Worm (Caenorhabditis elegans): ENCODE measurements around the gene ndab-2.

ndab-2 gene

ce11 chrIII:7212028-7212427 is 31.5 kb downstream of the ndab-2 start (continued):
- TF ChIP-seq ztf-11 (tag; optimal IDR thresholded peaks at IDR 0.05) (no peak), ceh-28 (tag; optimal IDR thresholded peaks at IDR 0.05) (no peak), Y75B8A.6 (GFP tag; IDR thresholded peaks at IDR 0.05) (no peak), hlh-30 (tag; optimal IDR thresholded peaks at IDR 0.05; ENCODE audit: insufficient read depth) (no peak), lin-39 (tag; optimal IDR thresholded peaks at IDR 0.05) (no peak), spr-1 (tag; optimal IDR thresholded peaks at IDR 0.05) (no peak), nhr-41 (GFP tag; IDR thresholded peaks at IDR 0.05) (no peak), jun-1 (tag; optimal IDR thresholded peaks at IDR 0.05) (no peak), F26F4.8 (GFP tag; conservative IDR thresholded peaks at IDR 0.05) (no peak), nhr-42 (GFP tag; IDR thresholded peaks at IDR 0.05) (no peak), daf-12 (tag; optimal IDR thresholded peaks at IDR 0.05) (no peak), nhr-237 (tag; optimal IDR thresholded peaks at IDR 0.05) (no peak), lin-13 (GFP tag; optimal IDR thresholded peaks at IDR 0.05) (no peak), F37D6.2 (tag; optimal IDR thresholded peaks at IDR 0.05) (no peak), snpc-4 (tag; optimal IDR thresholded peaks at IDR 0.05) (no peak), daf-16 (GFP tag; optimal IDR thresholded peaks at IDR 0.05) (no peak), daf-16 (tag; optimal IDR thresholded peaks at IDR 0.05) (peak; percentile 29), madf-9 (GFP tag; conservative IDR thresholded peaks at IDR 0.05) (no peak), nhr-10 (tag; optimal IDR thresholded peaks at IDR 0.05) (no peak), tra-1 (GFP tag; IDR thresholded peaks at IDR 0.05) (no peak), pqm-1 (tag; optimal IDR thresholded peaks at IDR 0.05) (peak; percentile 55), ceh-20 (GFP tag; IDR thresholded peaks at IDR 0.05) (no peak), daf-19 (GFP tag; conservative IDR thresholded peaks at IDR 0.05) (no peak), unc-39 (tag; optimal IDR thresholded peaks at IDR 0.05) (no peak), skn-1 (tag; optimal IDR thresholded peaks at IDR 0.05) (no peak), nhr-28 (tag; optimal IDR thresholded peaks at IDR 0.05) (peak; percentile 36), Y48G9A.11 (GFP tag; IDR thresholded peaks at IDR 0.05) (no peak)

DNA sequence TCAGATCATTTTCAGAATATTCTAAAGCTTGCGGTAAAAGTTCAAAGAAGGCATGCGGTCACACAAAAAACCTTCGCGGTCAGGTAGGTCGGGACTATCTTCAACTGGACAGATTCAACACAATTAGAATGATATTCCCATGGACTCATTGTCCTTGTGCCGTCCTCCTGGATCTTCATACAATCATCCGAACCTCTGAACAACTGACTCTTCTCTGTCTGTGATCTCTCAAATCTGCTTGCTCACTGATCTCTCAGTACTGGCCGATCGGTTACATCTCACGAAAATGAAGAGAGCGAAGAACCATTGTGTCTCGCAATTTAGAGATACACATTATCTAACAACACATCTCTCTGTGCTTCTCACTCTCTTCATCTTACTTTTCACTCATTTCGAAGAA is 35.0 kb downstream of the ndab-2 start:
- TF ChIP-seq nhr-11 (tag; optimal IDR thresholded peaks at IDR 0.05) (no peak), unc-62 (GFP tag; optimal IDR thresholded peaks at IDR 0.05 in 1 of 2) (peak in 1 of 2 experiments; percentile 54), unc-62 (tag; optimal IDR thresholded peaks at IDR 0.05) (no peak)

DNA sequence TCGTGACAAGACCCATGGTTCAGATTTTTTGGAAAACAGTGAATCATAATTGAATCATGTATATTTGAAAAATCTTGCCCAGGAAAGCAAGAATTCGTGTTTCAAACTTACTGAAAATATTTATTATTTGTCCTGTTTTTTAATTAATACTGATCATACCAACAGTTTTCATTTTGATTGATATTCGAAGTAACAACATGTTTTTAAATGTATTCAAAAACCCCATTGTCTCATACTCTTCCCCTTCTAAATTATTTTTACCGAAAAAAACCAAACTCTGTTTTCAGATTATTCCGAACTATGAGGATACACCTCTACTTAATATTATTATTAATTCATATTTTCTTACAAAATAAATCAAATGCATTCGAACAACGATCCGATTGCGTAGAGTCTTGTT is 35.7 kb downstream of the ndab-2 start, which contains the start of gene R151.1:
TSS of gene R151.1 (plus strand) at position 301 of the 400 bp plus-strand sequence.
- TF ChIP-seq Y5F2A.4 (GFP tag; optimal IDR thresholded peaks at IDR 0.05), result no peak
- TF ChIP-seq lin-29 (GFP tag; IDR thresholded peaks at IDR 0.05), result no peak
- no peak for TF ChIP-seq spr-1 (tag; optimal IDR thresholded peaks at IDR 0.05)
- TF ChIP-seq zfp-2 (tag; optimal IDR thresholded peaks at IDR 0.05), result no peak
- TF ChIP-seq vab-7 (GFP tag; IDR thresholded peaks at IDR 0.05), result no peak
- TF ChIP-seq php-3 (GFP tag; IDR thresholded peaks at IDR 0.05), result no peak
- TF ChIP-seq aly-2 (tag; optimal IDR thresholded peaks at IDR 0.05), result no peak
- no peak for TF ChIP-seq dmd-8 (GFP tag; IDR thresholded peaks at IDR 0.05)
- no peak for TF ChIP-seq unc-39 (tag; optimal IDR thresholded peaks at IDR 0.05)
- TF ChIP-seq daf-8 (GFP tag; IDR thresholded peaks at IDR 0.05), result no peak
- no peak for TF ChIP-seq D1046.2 (GFP tag; IDR thresholded peaks at IDR 0.05)
- TF ChIP-seq mep-1 (tag; optimal IDR thresholded peaks at IDR 0.05), result no peak
- TF ChIP-seq ceh-20 (GFP tag; IDR thresholded peaks at IDR 0.05), result no peak
- no peak for TF ChIP-seq ceh-28 (tag; optimal IDR thresholded peaks at IDR 0.05)
- no peak for TF ChIP-seq nhr-48 (tag; optimal IDR thresholded peaks at IDR 0.05)
- TF ChIP-seq mes-2 (tag; optimal IDR thresholded peaks at IDR 0.05; ENCODE audit: poor library complexity, severe bottlenecking), result no peak

All from whole organism, L4 larva.